Worm (Caenorhabditis elegans): ENCODE results near the gene ceh-20.

DNA sequence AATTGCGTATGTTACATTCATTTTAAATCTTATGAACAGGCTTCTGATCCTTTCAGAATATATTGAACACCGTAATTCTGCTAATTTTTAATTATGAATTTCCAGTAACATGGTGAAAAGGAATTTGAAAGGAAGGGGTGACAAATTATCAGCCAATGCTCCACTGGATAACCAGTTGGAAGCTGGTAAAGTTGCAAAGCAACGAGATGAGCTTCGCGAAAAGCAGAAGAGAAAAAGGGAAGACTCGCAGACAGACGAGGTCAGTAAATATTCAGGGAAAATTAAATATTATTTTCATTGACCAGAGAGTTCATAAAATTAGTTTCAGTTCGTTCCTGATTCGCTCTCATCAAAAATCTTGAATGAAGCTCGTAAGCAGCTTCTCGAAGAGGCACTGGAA is 47.8 kb upstream of the ceh-20 start, which contains the start of gene byn-1:
- no peak for TF ChIP-seq nhr-23 (tag; optimal IDR thresholded peaks at IDR 0.05)
- TF ChIP-seq F13H6.1 (tag; optimal IDR thresholded peaks at IDR 0.05), result no peak
- TF ChIP-seq ama-1 (optimal IDR thresholded peaks at IDR 0.05), result no peak
- TF ChIP-seq nhr-11 (tag; optimal IDR thresholded peaks at IDR 0.05), result no peak
